Worm (Caenorhabditis elegans) whole organism, L2 larva: Measurements from ENCODE around the gene Y94H6A.7.

Experiments used
- aly-2 ChIP-seq: fragments of 150-350 bp; optimal IDR thresholded peaks from 2 replicates; lab custom pipeline; 2014; ENCODE audit warnings: missing biosample characterization, missing genetic modification characterization
- blmp-1 ChIP-seq: sonication (generic microtip); optimal IDR thresholded peaks from 2 replicates; lab custom pipeline; 2017; ENCODE audit warnings: missing genetic modification characterization, mild to moderate bottlenecking, missing compliant biosample characterization, antibody characterized with exemption, moderate library complexity; ENCODE audit not compliant: insufficient read depth
- dmd-4 ChIP-seq: sonication (generic microtip); optimal IDR thresholded peaks from 2 replicates; lab custom pipeline; 2017; ENCODE audit warnings: missing biosample characterization, missing genetic modification characterization
- fos-1 ChIP-seq: fragments of 150-350 bp; optimal IDR thresholded peaks from 2 replicates; lab custom pipeline; 2014; ENCODE audit warnings: missing biosample characterization, missing genetic modification characterization
- lin-11 ChIP-seq: fragments of 150-350 bp; sonication (generic microtip); optimal IDR thresholded peaks from 2 replicates; lab custom pipeline; 2014; ENCODE audit warnings: missing biosample characterization, missing genetic modification characterization, inconsistent platforms, mixed read lengths
- lin-39 ChIP-seq: fragments of 150-350 bp; optimal IDR thresholded peaks from 2 replicates; lab custom pipeline; 2014; ENCODE audit warnings: missing biosample characterization, missing genetic modification reagents, missing genetic modification characterization
- nhr-12 ChIP-seq: fragments of 150-350 bp; optimal IDR thresholded peaks from 2 replicates; lab custom pipeline; 2014; ENCODE audit warnings: missing biosample characterization, missing genetic modification characterization
- nhr-237 ChIP-seq: fragments of 150-350 bp; optimal IDR thresholded peaks from 2 replicates; lab custom pipeline; 2014; ENCODE audit warnings: missing biosample characterization, missing genetic modification characterization
- sem-4 ChIP-seq: fragments of 150-350 bp; optimal IDR thresholded peaks from 2 replicates; lab custom pipeline; 2014; ENCODE audit warnings: missing biosample characterization, missing genetic modification reagents, missing genetic modification characterization
- unc-62 ChIP-seq: fragments of 150-350 bp; optimal IDR thresholded peaks from 2 replicates; lab custom pipeline; 2014; ENCODE audit warnings: missing biosample characterization, missing genetic modification reagents, missing genetic modification characterization
- zag-1 ChIP-seq: fragments of 150-350 bp; optimal IDR thresholded peaks from 2 replicates; lab custom pipeline; 2014; ENCODE audit warnings: missing biosample characterization, missing genetic modification characterization
- ztf-4 ChIP-seq: fragments of 150-350 bp; optimal IDR thresholded peaks from 2 replicates; lab custom pipeline; 2014; ENCODE audit warnings: missing biosample characterization, missing genetic modification characterization

- TF ChIP-seq lin-39 (no peak), dmd-4 (no peak), zag-1 (tag; lab: Kevin White, UChicago) (no peak), sem-4 (tag; lab: Kevin White, UChicago) (no peak), aly-2 (tag; lab: Kevin White, UChicago) (no peak), nhr-237 (tag; lab: Kevin White, UChicago) (no peak), blmp-1 (tag; lab: Kevin White, UChicago) (no peak), ztf-4 (tag; lab: Kevin White, UChicago) (no peak), nhr-12 (tag; lab: Kevin White, UChicago) (no peak), lin-11 (tag; lab: Kevin White, UChicago) (no peak), unc-62 (no peak), fos-1 (no peak)
These were observed 48.8 kb upstream of the Y94H6A.7 start for ce11 chrIV:2765048-2765708.
